Fruit fly (Drosophila melanogaster): Measurements from ENCODE around the gene CG11756.
A peak's percentile ranks its signal among the peaks of the same experiment; 100 is the strongest.

The CG11756 gene

dm6 chrX:11326213-11326731, 21.6 kb upstream of the CG11756 start (continued):
- peak; percentile 47 for TF ChIP-seq run (tag; optimal IDR thresholded peaks at IDR 0.05)
- peak; percentile 39 for TF ChIP-seq CG13894 (tag; optimal IDR thresholded peaks at IDR 0.05)
- peak; percentile 70 for TF ChIP-seq HLH3B (GFP tag; IDR thresholded peaks at IDR 0.05)
- TF ChIP-seq CG3407 (GFP tag; optimal IDR thresholded peaks at IDR 0.05) = peak; percentile 40
- TF ChIP-seq Gug (GFP tag; IDR thresholded peaks at IDR 0.05) = peak; percentile 32; the same call in 1 of the 4 replicates
- no peak for TF ChIP-seq Ets97D (GFP tag; optimal IDR thresholded peaks at IDR 0.05)
- TF ChIP-seq CG8359 (GFP tag; optimal IDR thresholded peaks at IDR 0.05; ENCODE audit: borderline replicate concordance) = peak; percentile 51
- TF ChIP-seq gsb-n (tag; optimal IDR thresholded peaks at IDR 0.05) = no peak
- TF ChIP-seq CG15269 (tag; optimal IDR thresholded peaks at IDR 0.05) = peak; percentile 80
- TF ChIP-seq maf-S (GFP tag; optimal IDR thresholded peaks at IDR 0.05) = peak; percentile 49
- TF ChIP-seq trh (GFP tag; optimal IDR thresholded peaks at IDR 0.05) = peak; percentile 7
- peak; percentile 8 for TF ChIP-seq emc (GFP tag; optimal IDR thresholded peaks at IDR 0.05)
- peak; percentile 60 for TF ChIP-seq en (GFP tag; optimal IDR thresholded peaks at IDR 0.05)
- TF ChIP-seq HLHmδ (GFP tag; optimal IDR thresholded peaks at IDR 0.05) = no peak
- peak; percentile 94 for TF ChIP-seq Med (GFP tag)
- TF ChIP-seq cas (GFP tag; IDR thresholded peaks at IDR 0.05) = no peak
- TF ChIP-seq tx (GFP tag; optimal IDR thresholded peaks at IDR 0.05) = peak; percentile 21
- peak; percentile 26 for TF ChIP-seq CG8089 (GFP tag; optimal IDR thresholded peaks at IDR 0.05)
- no peak for TF ChIP-seq YL-1 (GFP tag; optimal IDR thresholded peaks at IDR 0.05)
- no peak for TF ChIP-seq dimm (GFP tag; IDR thresholded peaks at IDR 0.05)
- TF ChIP-seq h (optimal IDR thresholded peaks at IDR 0.05) = no peak
- peak; percentile 51; the same call in 1 of the 2 replicates for TF ChIP-seq CG32772 (GFP tag; IDR thresholded peaks at IDR 0.05)
- TF ChIP-seq chn (GFP tag; optimal IDR thresholded peaks at IDR 0.05) = peak; percentile 26
- peak; percentile 42 for TF ChIP-seq zfh2 (GFP tag; optimal IDR thresholded peaks at IDR 0.05)
- peak; percentile 56 for TF ChIP-seq CG15601 (tag; optimal IDR thresholded peaks at IDR 0.05)
- TF ChIP-seq MBD-R2 (GFP tag; IDR thresholded peaks at IDR 0.05) = peak; percentile 44; the same call in 1 of the 2 replicates
- no peak for TF ChIP-seq usp (GFP tag; optimal IDR thresholded peaks at IDR 0.05)
- peak; percentile 52 for TF ChIP-seq nerfin-1 (tag; optimal IDR thresholded peaks at IDR 0.05)
- no peak for TF ChIP-seq zf30C (GFP tag; optimal IDR thresholded peaks at IDR 0.05)
- no peak for TF ChIP-seq CG7987 (GFP tag; optimal IDR thresholded peaks at IDR 0.05)
- TF ChIP-seq CG15011 (GFP tag; optimal IDR thresholded peaks at IDR 0.05) = peak; percentile 53
- peak; percentile 58; the same call in 1 of the 3 replicates for TF ChIP-seq so (GFP tag; IDR thresholded peaks at IDR 0.05)
- TF ChIP-seq CG17612 (GFP tag; IDR thresholded peaks at IDR 0.05) = no peak
- TF ChIP-seq zfh1 (GFP tag; IDR thresholded peaks at IDR 0.05) = peak; percentile 36; the same call in 2 of the 3 replicates
- TF ChIP-seq C15 (GFP tag; IDR thresholded peaks at IDR 0.05) = peak; percentile 35; the same call in 1 of the 3 replicates
- peak; percentile 51 for TF ChIP-seq ttk (GFP tag; IDR thresholded peaks at IDR 0.05)
- peak; percentile 2 for TF ChIP-seq CG2202 (tag; optimal IDR thresholded peaks at IDR 0.05)
- TF ChIP-seq CG14050 (GFP tag; IDR thresholded peaks at IDR 0.05) = peak; percentile 40; the same call in 1 of the 3 replicates
- peak; percentile 48; the same call in 1 of the 3 replicates for TF ChIP-seq Mrtf (GFP tag; IDR thresholded peaks at IDR 0.05)
- no peak for TF ChIP-seq CG6175 (GFP tag; IDR thresholded peaks at IDR 0.05)
- peak; percentile 52 for TF ChIP-seq CG10543 (GFP tag; optimal IDR thresholded peaks at IDR 0.05)
- 0 out of 3 replicates have a peak, but pooled peaks have one; percentile 7 for TF ChIP-seq Optix (GFP tag; IDR thresholded peaks at IDR 0.05)
- peak; percentile 74 for TF ChIP-seq Xrp1 (GFP tag; IDR thresholded peaks at IDR 0.05)
- TF ChIP-seq CG1024 (GFP tag; IDR thresholded peaks at IDR 0.05) = no peak
- no peak for TF ChIP-seq CG4404 (GFP tag; IDR thresholded peaks at IDR 0.05)
- peak; percentile 36 for TF ChIP-seq NK7.1 (GFP tag; optimal IDR thresholded peaks at IDR 0.05)
- peak; percentile 78 for TF ChIP-seq Hmr (GFP tag; optimal IDR thresholded peaks at IDR 0.05)
- TF ChIP-seq CG33213 (GFP tag; optimal IDR thresholded peaks at IDR 0.05) = peak; percentile 43
- no peak for TF ChIP-seq Tbp (GFP tag; optimal IDR thresholded peaks at IDR 0.05)
- TF ChIP-seq Lhr (GFP tag; optimal IDR thresholded peaks at IDR 0.05) = no peak
- no peak for TF ChIP-seq hkb (optimal IDR thresholded peaks at IDR 0.05)
- peak; percentile 72 for TF ChIP-seq hkb (GFP tag; IDR thresholded peaks at IDR 0.05)
